Fruit fly (Drosophila melanogaster): ENCODE results near the gene Sec16.

The Sec16 gene

DNA sequence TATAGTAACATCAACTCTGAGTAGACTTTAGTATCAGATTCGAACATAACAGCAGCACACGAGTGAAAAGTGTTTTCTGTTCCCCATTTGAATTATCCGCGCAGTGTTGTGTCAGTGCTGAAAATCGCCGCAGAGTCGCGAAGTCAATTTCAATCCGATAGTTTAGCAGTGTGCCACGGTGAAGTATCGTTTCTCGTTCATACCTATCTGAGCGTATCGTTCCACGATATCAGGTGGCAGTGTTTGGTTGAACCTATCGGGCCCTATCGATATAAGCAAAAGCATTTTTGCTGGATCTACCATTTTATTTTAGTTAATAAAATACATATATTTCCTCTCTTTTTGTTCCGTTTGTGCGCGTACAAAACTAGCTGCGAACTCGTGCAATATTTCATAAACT is 57.7 kb downstream of the Sec16 start, which contains the start of gene CkIalpha (continued):
- TF ChIP-seq C15 (GFP tag; IDR thresholded peaks at IDR 0.05) = no peak
- peak; percentile 25 for TF ChIP-seq dmrt11E (tag; optimal IDR thresholded peaks at IDR 0.05)
- TF ChIP-seq CG14860 (GFP tag; IDR thresholded peaks at IDR 0.05; ENCODE audit: partially characterized antibody) = peak; percentile 98
- TF ChIP-seq CG7987 (GFP tag; optimal IDR thresholded peaks at IDR 0.05) = peak; percentile 65
- no peak for TF ChIP-seq pita (GFP tag; optimal IDR thresholded peaks at IDR 0.05)
- TF ChIP-seq sim (GFP tag; IDR thresholded peaks at IDR 0.05) = no peak
- TF ChIP-seq sna (GFP tag; IDR thresholded peaks at IDR 0.05; ENCODE audit: partially characterized antibody) = peak; percentile 98
- TF ChIP-seq gfzf (GFP tag; optimal IDR thresholded peaks at IDR 0.05) = peak; percentile 40
- no peak for TF ChIP-seq Atf3 (GFP tag; optimal IDR thresholded peaks at IDR 0.05)
- TF ChIP-seq Dad (GFP tag; optimal IDR thresholded peaks at IDR 0.05) = peak; percentile 11
- TF ChIP-seq mirr (GFP tag; optimal IDR thresholded peaks at IDR 0.05) = no peak
- TF ChIP-seq tin (GFP tag; optimal IDR thresholded peaks at IDR 0.05) = peak; percentile 52
- TF ChIP-seq Nf-YB (GFP tag; optimal IDR thresholded peaks at IDR 0.05) = no peak
- no peak for TF ChIP-seq eve (GFP tag; optimal IDR thresholded peaks at IDR 0.05)
- TF ChIP-seq CG9437 (GFP tag; optimal IDR thresholded peaks at IDR 0.05) = no peak
- peak; percentile 47 for TF ChIP-seq CG2712 (tag; optimal IDR thresholded peaks at IDR 0.05)
- peak; percentile 9 for TF ChIP-seq pb (GFP tag; optimal IDR thresholded peaks at IDR 0.05)
- TF ChIP-seq CG31441 (GFP tag; IDR thresholded peaks at IDR 0.05) = 0 out of 2 replicates have a peak, but pooled peaks have one; percentile 33
- no peak for TF ChIP-seq abd-A (tag; optimal IDR thresholded peaks at IDR 0.05)
- no peak for TF ChIP-seq HLH3B (GFP tag; IDR thresholded peaks at IDR 0.05)
- TF ChIP-seq CG10321 (GFP tag; IDR thresholded peaks at IDR 0.05) = no peak
- peak; percentile 67 for TF ChIP-seq Dip3 (GFP tag; optimal IDR thresholded peaks at IDR 0.05)
- peak; percentile 98 for TF ChIP-seq Sry-δ (GFP tag; optimal IDR thresholded peaks at IDR 0.05)
- TF ChIP-seq hb (GFP tag; IDR thresholded peaks at IDR 0.05; ENCODE audit: partially characterized antibody) = peak; percentile 97
- TF ChIP-seq BEAF-32 (GFP tag; optimal IDR thresholded peaks at IDR 0.05) = peak; percentile 98
- peak; percentile 81; the same call in 1 of the 2 replicates for TF ChIP-seq NFAT (GFP tag; IDR thresholded peaks at IDR 0.05)
- no peak for TF ChIP-seq Drgx (GFP tag; IDR thresholded peaks at IDR 0.05)
- TF ChIP-seq Lim3 (GFP tag; IDR thresholded peaks at IDR 0.05) = no peak
- peak; percentile 43 for TF ChIP-seq CG3163 (GFP tag; optimal IDR thresholded peaks at IDR 0.05)
- TF ChIP-seq Scr (GFP tag; IDR thresholded peaks at IDR 0.05; ENCODE audit: partially characterized antibody) = peak; percentile 96
- no peak for TF ChIP-seq stc (GFP tag; IDR thresholded peaks at IDR 0.05)
- TF ChIP-seq Ets97D (GFP tag; optimal IDR thresholded peaks at IDR 0.05) = peak; percentile 89
- no peak for TF ChIP-seq CG3407 (GFP tag; optimal IDR thresholded peaks at IDR 0.05)
- peak; percentile 80 for TF ChIP-seq mam (GFP tag; optimal IDR thresholded peaks at IDR 0.05)
- TF ChIP-seq Ets65A (GFP tag) = peak; percentile 94
- peak; percentile 9 for TF ChIP-seq Spps (tag; optimal IDR thresholded peaks at IDR 0.05)
- peak; percentile 1 for TF ChIP-seq bigmax (GFP tag; optimal IDR thresholded peaks at IDR 0.05)
- TF ChIP-seq dpn (GFP tag; optimal IDR thresholded peaks at IDR 0.05) = peak; percentile 62 to 68
- no peak for TF ChIP-seq PHDP (tag; optimal IDR thresholded peaks at IDR 0.05)
- no peak for TF ChIP-seq sens-2 (GFP tag; IDR thresholded peaks at IDR 0.05)
- TF ChIP-seq ab (GFP tag; optimal IDR thresholded peaks at IDR 0.05) = no peak
- peak; percentile 34 for TF ChIP-seq zen (tag; optimal IDR thresholded peaks at IDR 0.05)
- peak; percentile 78 for TF ChIP-seq pho (GFP tag; optimal IDR thresholded peaks at IDR 0.05)
- TF ChIP-seq bcd (GFP tag; optimal IDR thresholded peaks at IDR 0.05) = peak; percentile 44
- TF ChIP-seq CrebB (tag; optimal IDR thresholded peaks at IDR 0.05) = peak; percentile 7
- TF ChIP-seq Side (GFP tag; optimal IDR thresholded peaks at IDR 0.05) = peak; percentile 15
- TF ChIP-seq CG8388 (GFP tag; optimal IDR thresholded peaks at IDR 0.05) = no peak
- no peak for TF ChIP-seq ase (GFP tag; IDR thresholded peaks at IDR 0.05)
- peak; percentile 72 for TF ChIP-seq HLH54F (GFP tag; optimal IDR thresholded peaks at IDR 0.05)
- peak; percentile 34; the same call in 1 of the 2 replicates for TF ChIP-seq onecut (GFP tag; IDR thresholded peaks at IDR 0.05)
- TF ChIP-seq run (tag; optimal IDR thresholded peaks at IDR 0.05) = no peak
- peak; percentile 27 for TF ChIP-seq nerfin-1 (tag; optimal IDR thresholded peaks at IDR 0.05)
